Fruit fly (Drosophila melanogaster): Measurements from ENCODE around the gene Z600.

- no peak for TF ChIP-seq usp (GFP tag; optimal IDR thresholded peaks at IDR 0.05)
- TF ChIP-seq pan (optimal IDR thresholded peaks at IDR 0.05) = no peak
- no peak for TF ChIP-seq Dll (optimal IDR thresholded peaks at IDR 0.05)
Observed at dm6 chr3L:15537916-15538581, 29.2 kb downstream of the Z600 start.
